Worm (Caenorhabditis elegans) whole organism, late embryonic: ENCODE data around the gene K10H10.9.

Source experiments
- C38D4.7 ChIP-seq: fragments of 200-800 bp; sonication (Bioruptor generic); optimal IDR thresholded peaks from 2 replicates; lab custom pipeline; 2018; ENCODE audit warnings: mild to moderate bottlenecking, missing genetic modification characterization, moderate library complexity, missing compliant biosample characterization
- K02D7.2 ChIP-seq: sonication (generic microtip); optimal IDR thresholded peaks from 2 replicates; lab custom pipeline; 2017; ENCODE audit warnings: mild to moderate bottlenecking, missing genetic modification characterization, missing compliant biosample characterization
- T23F11.4 ChIP-seq: fragments of 200-800 bp; sonication (Bioruptor generic); optimal IDR thresholded peaks from 2 replicates; lab custom pipeline; 2018; ENCODE audit warnings: mild to moderate bottlenecking, missing genetic modification characterization, missing compliant biosample characterization
- ceh-14 ChIP-seq: sonication (generic microtip); optimal IDR thresholded peaks from 2 replicates; lab custom pipeline; 2016; ENCODE audit warnings: missing genotype, missing genetic modification characterization, missing compliant biosample characterization
- ceh-18 ChIP-seq: sonication (generic microtip); optimal IDR thresholded peaks from 2 replicates; lab custom pipeline; 2016; ENCODE audit warnings: missing genetic modification characterization, missing compliant biosample characterization
- ceh-24 ChIP-seq: sonication (generic microtip); optimal IDR thresholded peaks from 2 replicates; lab custom pipeline; 2016; ENCODE audit warnings: mild to moderate bottlenecking, missing genetic modification characterization, missing compliant biosample characterization
- ceh-30 ChIP-seq: fragments of 150-350 bp; optimal IDR thresholded peaks from 2 replicates; lab custom pipeline; 2014; ENCODE audit warnings: missing biosample characterization, missing genetic modification characterization
- ceh-31 ChIP-seq: sonication (generic microtip); optimal IDR thresholded peaks from 2 replicates; lab custom pipeline; 2016; ENCODE audit warnings: missing genetic modification characterization, missing compliant biosample characterization
- ceh-34 ChIP-seq: sonication (generic microtip); optimal IDR thresholded peaks from 2 replicates; lab custom pipeline; 2016; ENCODE audit warnings: mild to moderate bottlenecking, missing genetic modification characterization, missing compliant biosample characterization
- ceh-45 ChIP-seq: fragments of 200-800 bp; sonication (Bioruptor generic); IDR thresholded peaks from 2 replicates; pipeline ENCODE4 v1.3.6; 2022; ENCODE audit warnings: missing genetic modification reagents, missing genetic modification characterization, missing compliant biosample characterization
- ceh-48 ChIP-seq: sonication (generic microtip); optimal IDR thresholded peaks from 2 replicates; lab custom pipeline; 2016; ENCODE audit warnings: missing genetic modification characterization, inconsistent platforms, missing compliant biosample characterization
- ceh-6 ChIP-seq: fragments of 200-800 bp; sonication (Bioruptor generic); optimal IDR thresholded peaks from 2 replicates; lab custom pipeline; 2018; ENCODE audit warnings: mild to moderate bottlenecking, missing genetic modification characterization, missing compliant biosample characterization
- dmd-4 ChIP-seq: sonication (generic microtip); optimal IDR thresholded peaks from 2 replicates; lab custom pipeline; 2016; ENCODE audit warnings: borderline replicate concordance, missing genetic modification characterization, missing compliant biosample characterization
- elt-2 ChIP-seq: sonication (generic microtip); optimal IDR thresholded peaks from 2 replicates; lab custom pipeline; 2016; ENCODE audit warnings: missing genetic modification reagents, missing genetic modification characterization, missing compliant biosample characterization
- eyg-1 ChIP-seq: sonication (generic microtip); optimal IDR thresholded peaks from 2 replicates; lab custom pipeline; 2016; ENCODE audit warnings: missing genotype, missing genetic modification characterization, missing compliant biosample characterization
- fkh-6 ChIP-seq: sonication (generic microtip); optimal IDR thresholded peaks from 2 replicates; lab custom pipeline; 2016; ENCODE audit warnings: missing genetic modification characterization, missing compliant biosample characterization
- gmeb-2 ChIP-seq: sonication (generic microtip); optimal IDR thresholded peaks from 2 replicates; lab custom pipeline; 2016; ENCODE audit warnings: missing genetic modification characterization, inconsistent platforms, missing compliant biosample characterization
- hlh-13 ChIP-seq: fragments of 200-800 bp; sonication (Bioruptor generic); optimal IDR thresholded peaks from 2 replicates; lab custom pipeline; 2018; ENCODE audit warnings: mild to moderate bottlenecking, missing genetic modification characterization, missing compliant biosample characterization
- hlh-15 ChIP-seq: sonication (generic microtip); optimal IDR thresholded peaks from 2 replicates; lab custom pipeline; 2016; ENCODE audit warnings: missing genetic modification characterization, missing compliant biosample characterization
- hlh-30 ChIP-seq: sonication (generic microtip); optimal IDR thresholded peaks from 2 replicates; lab custom pipeline; 2017; ENCODE audit warnings: antibody characterized with exemption, missing genetic modification characterization, missing compliant biosample characterization; ENCODE audit not compliant: insufficient read depth
- hlh-8 ChIP-seq: sonication (generic microtip); optimal IDR thresholded peaks from 2 replicates; lab custom pipeline; 2016; ENCODE audit warnings: missing genotype, missing genetic modification characterization, missing compliant biosample characterization
- mec-3 ChIP-seq: sonication (generic microtip); optimal IDR thresholded peaks from 2 replicates; lab custom pipeline; 2016; ENCODE audit warnings: borderline replicate concordance, missing genetic modification characterization, missing compliant biosample characterization
- nfya-1 ChIP-seq: sonication (generic microtip); optimal IDR thresholded peaks from 2 replicates; lab custom pipeline; 2017; ENCODE audit warnings: missing genetic modification characterization, mild to moderate bottlenecking, missing compliant biosample characterization, antibody characterized with exemption, moderate library complexity
- nhr-11 ChIP-seq: fragments of 150-350 bp; optimal IDR thresholded peaks from 2 replicates; lab custom pipeline; 2014; ENCODE audit warnings: missing biosample characterization, missing genetic modification characterization
- pha-2 ChIP-seq: sonication (generic microtip); optimal IDR thresholded peaks from 2 replicates; lab custom pipeline; 2017; ENCODE audit warnings: mild to moderate bottlenecking, missing genetic modification characterization, missing compliant biosample characterization
- pqm-1 ChIP-seq: sonication (generic microtip); optimal IDR thresholded peaks from 2 replicates; lab custom pipeline; 2016; ENCODE audit warnings: missing genetic modification characterization, missing compliant biosample characterization
- pros-1 ChIP-seq: fragments of 150-350 bp; optimal IDR thresholded peaks from 2 replicates; lab custom pipeline; 2014; ENCODE audit warnings: missing biosample characterization, missing genetic modification reagents, missing genetic modification characterization
- sdc-2 ChIP-seq: sonication (generic microtip); optimal IDR thresholded peaks from 2 replicates; lab custom pipeline; 2016; ENCODE audit warnings: missing genotype, missing genetic modification characterization, missing compliant biosample characterization
- sox-2 ChIP-seq: fragments of 200-800 bp; sonication (Bioruptor generic); IDR thresholded peaks from 2 replicates; pipeline ENCODE4 v1.3.6; 2022; ENCODE audit warnings: missing genetic modification reagents, missing genetic modification characterization, missing compliant biosample characterization
- syd-9 ChIP-seq: sonication (generic microtip); optimal IDR thresholded peaks from 2 replicates; lab custom pipeline; 2016; ENCODE audit warnings: mild to moderate bottlenecking, missing genetic modification characterization, moderate library complexity, missing compliant biosample characterization
- tbx-7 ChIP-seq: sonication (generic microtip); optimal IDR thresholded peaks from 2 replicates; lab custom pipeline; 2016; ENCODE audit warnings: missing genotype, missing genetic modification characterization, missing compliant biosample characterization
- unc-55 ChIP-seq: sonication (generic microtip); optimal IDR thresholded peaks from 2 replicates; lab custom pipeline; 2017; ENCODE audit warnings: missing biosample characterization, missing genetic modification reagents, missing genetic modification characterization
- zip-5 ChIP-seq: sonication (generic microtip); optimal IDR thresholded peaks from 2 replicates; lab custom pipeline; 2016; ENCODE audit warnings: missing genetic modification characterization, missing compliant biosample characterization
- ztf-16 ChIP-seq: sonication (generic microtip); optimal IDR thresholded peaks from 2 replicates; lab custom pipeline; 2017; ENCODE audit warnings: missing genetic modification characterization, missing compliant biosample characterization

K10H10.9 gene

ce11 chrII:14494014-14494413 lies 20.9 kb downstream of the K10H10.9 start:
- no peak for TF ChIP-seq elt-2 (tag; lab: Kevin White, UChicago)
- no peak for TF ChIP-seq hlh-15 (tag; lab: Kevin White, UChicago)
- no peak for TF ChIP-seq hlh-8 (tag; lab: Kevin White, UChicago)
- no peak for TF ChIP-seq eyg-1
- no peak for TF ChIP-seq gmeb-2 (tag; lab: Kevin White, UChicago)
- TF ChIP-seq ztf-16 (tag; lab: Kevin White, UChicago), result no peak
- TF ChIP-seq dmd-4 (tag; lab: Kevin White, UChicago), result no peak
- no peak for TF ChIP-seq tbx-7 (tag; lab: Kevin White, UChicago)
- no peak for TF ChIP-seq ceh-30
- no peak for TF ChIP-seq ceh-18 (tag; lab: Kevin White, UChicago)
- no peak for TF ChIP-seq pqm-1 (tag; lab: Kevin White, UChicago)
- TF ChIP-seq fkh-6 (tag; lab: Kevin White, UChicago), result no peak
- no peak for TF ChIP-seq mec-3 (tag; lab: Kevin White, UChicago)
- TF ChIP-seq pros-1 (tag; lab: Kevin White, UChicago), result no peak
- no peak for TF ChIP-seq zip-5 (tag; lab: Kevin White, UChicago)
- TF ChIP-seq K02D7.2 (tag; lab: Kevin White, UChicago), result no peak
- TF ChIP-seq ceh-48 (tag; lab: Kevin White, UChicago), result no peak
- TF ChIP-seq ceh-45 (GFP tag; lab: Robert Waterston, UW), result no peak
- no peak for TF ChIP-seq ceh-14 (tag; lab: Kevin White, UChicago)

ce11 chrII:14492592-14493196 lies 22.2 kb downstream of the K10H10.9 start:
- TF ChIP-seq C38D4.7 (no peak), sox-2 (GFP tag; lab: Robert Waterston, UW) (no peak), ceh-6 (GFP tag; lab: Kevin White, UChicago) (no peak), sdc-2 (tag; lab: Kevin White, UChicago) (no peak), nhr-11 (tag; lab: Kevin White, UChicago) (no peak), ztf-16 (tag; lab: Kevin White, UChicago) (no peak), T23F11.4 (GFP tag; lab: Kevin White, UChicago) (no peak), hlh-13 (GFP tag; lab: Kevin White, UChicago) (no peak), ceh-34 (no peak), unc-55 (no peak), K02D7.2 (tag; lab: Kevin White, UChicago) (no peak), syd-9 (tag; lab: Kevin White, UChicago) (no peak), tbx-7 (tag; lab: Kevin White, UChicago) (no peak), eyg-1 (no peak), mec-3 (tag; lab: Kevin White, UChicago) (no peak), ceh-24 (tag; lab: Kevin White, UChicago) (no peak), ceh-14 (tag; lab: Kevin White, UChicago) (no peak)

- no peak for TF ChIP-seq pha-2 (tag; lab: Kevin White, UChicago)
- no peak for TF ChIP-seq sdc-2 (tag; lab: Kevin White, UChicago)
- no peak for TF ChIP-seq nhr-11 (tag; lab: Kevin White, UChicago)
- TF ChIP-seq nfya-1, result peak; percentile 4
Observed at ce11 chrII:14489407-14489806, 25.5 kb downstream of the K10H10.9 start, which contains the start of gene vnut-1. Gene vnut-1, plus strand, starts transcription at chrII:14489802.

- TF ChIP-seq hlh-30, result no peak
- TF ChIP-seq ceh-31 (tag; lab: Kevin White, UChicago), result peak; percentile 25
Observed at ce11 chrII:14488661-14489060, 26.3 kb downstream of the K10H10.9 start, which contains the start of gene usp-14. Gene usp-14, minus strand, starts transcription at chrII:14488688.
